Worm (Caenorhabditis elegans) whole organism, midembryonic: ENCODE results near the gene igdb-1.

ENCODE experiments used
- T22C8.4 ChIP-seq: fragments of 200-800 bp; sonication (Bioruptor generic); IDR thresholded peaks from 2 replicates; pipeline ENCODE4 v1.3.6; 2022; ENCODE audit warnings: missing genetic modification characterization, missing compliant biosample characterization
- flt-1 ChIP-seq: fragments of 200-800 bp; sonication (Bioruptor generic); IDR thresholded peaks from 2 replicates; pipeline ENCODE4 v1.3.6; 2022; ENCODE audit warnings: missing genetic modification characterization, missing compliant biosample characterization
- med-1 ChIP-seq: sonication (generic microtip); optimal IDR thresholded peaks from 2 replicates; lab custom pipeline; 2017; ENCODE audit warnings: missing genetic modification characterization, mild to moderate bottlenecking, missing compliant biosample characterization, antibody characterized with exemption, missing genetic modification reagents; ENCODE audit not compliant: insufficient read depth
- ztf-23 ChIP-seq: fragments of 200-800 bp; sonication (Bioruptor generic); IDR thresholded peaks from 2 replicates; pipeline ENCODE4 v1.3.6; 2022; ENCODE audit warnings: missing genetic modification reagents, missing genetic modification characterization, missing compliant biosample characterization

DNA sequence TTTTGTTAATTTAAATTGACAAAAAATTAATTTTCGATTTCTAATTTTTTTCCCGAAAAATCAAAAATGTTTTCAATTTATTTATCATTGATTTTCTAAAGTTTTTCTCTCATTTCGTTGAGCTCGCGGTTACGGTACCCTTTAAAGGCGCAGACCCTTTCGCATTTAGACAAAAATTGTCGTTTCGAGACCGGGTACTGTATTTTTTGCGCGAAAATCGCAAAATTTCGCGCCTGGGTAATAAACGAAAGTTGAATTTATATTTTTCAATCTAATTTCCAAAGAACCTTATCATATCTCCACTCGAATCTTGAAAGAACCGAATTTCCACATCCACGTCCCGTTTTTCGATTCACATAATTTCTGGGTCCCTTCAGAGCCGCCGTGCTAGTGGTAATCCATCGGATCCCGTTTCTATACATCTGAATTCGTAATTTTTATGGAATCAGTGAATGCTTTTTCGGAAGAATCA, 33.3 kb upstream of the igdb-1 start, which contains the start of gene C25G4.3:
- TF ChIP-seq flt-1 (no peak), med-1 (no peak), T22C8.4 (GFP tag; lab: Robert Waterston, UW) (no peak), ztf-23 (GFP tag; lab: Robert Waterston, UW) (no peak)
